Fruit fly (Drosophila melanogaster) whole organism, embryonic: Measurements from ENCODE around the gene Mer.

ENCODE experiments used
- Atf-2 ChIP-seq: fragments of 200-800 bp; sonication (Bioruptor generic); optimal IDR thresholded peaks from 2 replicates; lab custom pipeline; 2016; ENCODE audit warnings: missing biosample characterization, missing genetic modification characterization
- Bgb ChIP-seq: fragments of 200-800 bp; sonication (Bioruptor generic); IDR thresholded peaks from 2 replicates; pipeline ENCODE4 v1.3.6; 2022; ENCODE audit warnings: missing biosample characterization, missing genetic modification characterization; ENCODE audit not compliant: partially characterized antibody
- BtbVII ChIP-seq: fragments of 200-800 bp; sonication (Bioruptor generic); optimal IDR thresholded peaks from 3 replicates; lab custom pipeline; 2017; ENCODE audit warnings: missing biosample characterization, mild to moderate bottlenecking, missing genetic modification characterization
- C15 ChIP-seq: fragments of 200-800 bp; sonication (Bioruptor generic); IDR thresholded peaks from 3 replicates; pipeline ENCODE4 v1.3.6; 2022; ENCODE audit warnings: missing biosample characterization, missing genetic modification characterization
- CG10565 ChIP-seq: fragments of 200-800 bp; sonication (Bioruptor generic); optimal IDR thresholded peaks from 3 replicates; lab custom pipeline; 2016; ENCODE audit warnings: missing biosample characterization, mild to moderate bottlenecking, missing genetic modification characterization
- CG11093 ChIP-seq: fragments of 200-800 bp; sonication (Bioruptor generic); IDR thresholded peaks from 3 replicates; pipeline ENCODE4 v1.3.6; 2022; ENCODE audit warnings: missing biosample characterization, missing genetic modification characterization
- CG12236 ChIP-seq: fragments of 200-800 bp; sonication (Bioruptor generic); optimal IDR thresholded peaks from 2 replicates; lab custom pipeline; 2016; ENCODE audit warnings: missing biosample characterization, missing genetic modification characterization
- CG13123 ChIP-seq: fragments of 200-800 bp; sonication (Bioruptor generic); optimal IDR thresholded peaks from 2 replicates; lab custom pipeline; 2016; ENCODE audit warnings: missing biosample characterization, missing genetic modification characterization
- CG13624 ChIP-seq: fragments of 200-800 bp; sonication (Bioruptor generic); optimal IDR thresholded peaks from 2 replicates; lab custom pipeline; 2016; ENCODE audit warnings: missing biosample characterization, missing genetic modification characterization
- CG13894 ChIP-seq: fragments of 200-800 bp; sonication (Bioruptor generic); optimal IDR thresholded peaks from 3 replicates; lab custom pipeline; 2018; ENCODE audit warnings: missing biosample characterization, mild to moderate bottlenecking, missing genetic modification characterization, moderate library complexity
- CG14014 ChIP-seq: fragments of 200-800 bp; sonication (Bioruptor generic); IDR thresholded peaks from 2 replicates; pipeline ENCODE4 v1.3.6; 2022; ENCODE audit warnings: missing biosample characterization, missing genetic modification characterization
- CG14965 ChIP-seq: fragments of 200-800 bp; sonication (Bioruptor generic); optimal IDR thresholded peaks from 2 replicates; lab custom pipeline; 2016; ENCODE audit warnings: missing biosample characterization, missing genetic modification characterization, borderline replicate concordance
- CG1832 ChIP-seq: fragments of 200-800 bp; sonication (Bioruptor generic); optimal IDR thresholded peaks from 2 replicates; lab custom pipeline; 2017; ENCODE audit warnings: missing biosample characterization, mild to moderate bottlenecking, missing genetic modification characterization, inconsistent platforms
- CG30403 ChIP-seq: fragments of 200-800 bp; sonication (Bioruptor generic); optimal IDR thresholded peaks from 3 replicates; lab custom pipeline; 2016; ENCODE audit warnings: missing biosample characterization, missing genetic modification characterization
- CG3838 ChIP-seq: fragments of 200-800 bp; sonication (Bioruptor generic); optimal IDR thresholded peaks from 3 replicates; lab custom pipeline; 2016; ENCODE audit warnings: missing biosample characterization, missing genetic modification characterization
- CG4424 ChIP-seq: fragments of 200-800 bp; sonication (Bioruptor generic); optimal IDR thresholded peaks from 3 replicates; lab custom pipeline; 2016; ENCODE audit warnings: missing biosample characterization, missing genetic modification characterization
- CG8290 ChIP-seq, 3 experiments: fragments of 200-800 bp; sonication (Bioruptor generic); optimal IDR thresholded peaks; 2 replicates each; lab custom pipeline; 2016 to 2019; ENCODE audit warnings: missing biosample characterization in 3 of 3, missing genetic modification characterization in 3 of 3, mild to moderate bottlenecking in 2 of 3, moderate library complexity in 1 of 3
- CkIIα-i1 ChIP-seq: fragments of 200-800 bp; sonication (Bioruptor generic); IDR thresholded peaks from 2 replicates; pipeline ENCODE4 v1.3.6; 2022; ENCODE audit warnings: missing biosample characterization, missing genetic modification characterization
- Dad ChIP-seq: fragments of 200-800 bp; sonication (Bioruptor generic); optimal IDR thresholded peaks from 3 replicates; lab custom pipeline; 2016; ENCODE audit warnings: missing biosample characterization, missing genetic modification characterization
- Doc2 ChIP-seq: fragments of 200-800 bp; sonication (Bioruptor generic); IDR thresholded peaks from 2 replicates; pipeline ENCODE4 v1.3.6; 2022; ENCODE audit warnings: missing biosample characterization, missing genetic modification characterization
- Fer3 ChIP-seq: fragments of 200-800 bp; sonication (Bioruptor generic); optimal IDR thresholded peaks from 2 replicates; lab custom pipeline; 2018; ENCODE audit warnings: missing biosample characterization, mild to moderate bottlenecking, missing genetic modification characterization, moderate library complexity
- H2.0 ChIP-seq: fragments of 200-800 bp; sonication (Bioruptor generic); IDR thresholded peaks from 2 replicates; pipeline ENCODE4 v1.3.6; 2022; ENCODE audit warnings: missing biosample characterization, missing genetic modification characterization
- Mes4 ChIP-seq: fragments of 200-800 bp; sonication (Bioruptor generic); optimal IDR thresholded peaks from 2 replicates; lab custom pipeline; 2016; ENCODE audit warnings: missing biosample characterization, missing genetic modification characterization
- Myb ChIP-seq: fragments of 200-800 bp; sonication (Bioruptor generic); optimal IDR thresholded peaks from 2 replicates; lab custom pipeline; 2016; ENCODE audit warnings: missing biosample characterization, missing genetic modification characterization
- NC2β ChIP-seq: fragments of 200-800 bp; sonication (Bioruptor generic); optimal IDR thresholded peaks from 2 replicates; lab custom pipeline; 2016; ENCODE audit warnings: missing biosample characterization, missing genetic modification characterization
- Opbp ChIP-seq: fragments of 200-800 bp; sonication (Bioruptor generic); IDR thresholded peaks from 3 replicates; pipeline ENCODE4 v1.3.6; 2022; ENCODE audit warnings: missing biosample characterization, missing genetic modification characterization; ENCODE audit not compliant: partially characterized antibody
- PHDP ChIP-seq: fragments of 200-800 bp; sonication (Bioruptor generic); optimal IDR thresholded peaks from 3 replicates; lab custom pipeline; 2018; ENCODE audit warnings: missing biosample characterization, mild to moderate bottlenecking, missing genetic modification characterization, moderate library complexity
- Rfx ChIP-seq: fragments of 200-800 bp; sonication (Bioruptor generic); IDR thresholded peaks from 2 replicates; pipeline ENCODE4 v1.3.6; 2022; ENCODE audit warnings: missing biosample characterization, missing genetic modification characterization
- Sox102F ChIP-seq: fragments of 200-800 bp; sonication (Bioruptor generic); optimal IDR thresholded peaks from 2 replicates; lab custom pipeline; 2018; ENCODE audit warnings: missing biosample characterization, mild to moderate bottlenecking, missing genetic modification characterization, moderate library complexity
- Spps ChIP-seq: fragments of 200-800 bp; sonication (Bioruptor generic); optimal IDR thresholded peaks from 2 replicates; lab custom pipeline; 2018; ENCODE audit warnings: missing biosample characterization, mild to moderate bottlenecking, missing genetic modification characterization
- Stat92E ChIP-seq, 3 experiments: fragments of >200 bp in 2 of 3; fragments of 200-800 bp in 1 of 3; sonication (Bioruptor generic) in 1 of 3; optimal IDR thresholded peaks; 2 replicates each; lab custom pipeline; 2017 to 2019; ENCODE audit warnings: missing biosample characterization in 3 of 3, missing genetic modification characterization in 3 of 3, mild to moderate bottlenecking in 1 of 3, moderate library complexity in 1 of 3
- Tbp ChIP-seq: fragments of >200 bp; optimal IDR thresholded peaks from 2 replicates; lab custom pipeline; 2018; ENCODE audit warnings: missing biosample characterization, missing genetic modification characterization
- Xrp1 ChIP-seq: fragments of 200-800 bp; sonication (Bioruptor generic); IDR thresholded peaks from 2 replicates; pipeline ENCODE4 v1.3.6; 2022; ENCODE audit warnings: missing biosample characterization, missing genetic modification characterization
- bab2 ChIP-seq: fragments of 200-800 bp; sonication (Bioruptor generic); optimal IDR thresholded peaks from 2 replicates; lab custom pipeline; 2016; ENCODE audit warnings: missing biosample characterization, missing genetic modification characterization
- caup ChIP-seq: fragments of 200-800 bp; sonication (Bioruptor generic); optimal IDR thresholded peaks from 3 replicates; lab custom pipeline; 2017; ENCODE audit warnings: missing biosample characterization, mild to moderate bottlenecking, missing genetic modification characterization, moderate library complexity; ENCODE audit not compliant: severe bottlenecking
- disco-r ChIP-seq: fragments of 200-800 bp; sonication (Bioruptor generic); optimal IDR thresholded peaks from 2 replicates; lab custom pipeline; 2016; ENCODE audit warnings: missing biosample characterization, missing genetic modification characterization
- gem ChIP-seq: fragments of 200-800 bp; sonication (Bioruptor generic); optimal IDR thresholded peaks from 2 replicates; lab custom pipeline; 2019; ENCODE audit warnings: missing biosample characterization, mild to moderate bottlenecking, missing genetic modification characterization, moderate library complexity
- hkb ChIP-seq, 2 experiments: fragments of 200-800 bp in 1 of 2; fragments of >200 bp in 1 of 2; sonication (Bioruptor generic) in 1 of 2; IDR thresholded peaks in 1 of 2; optimal IDR thresholded peaks in 1 of 2; 2 replicates each; pipeline versions ENCODE4 v1.3.6 to Lab custom; 2017 to 2022; ENCODE audit warnings: missing biosample characterization in 1 of 2, missing genetic modification characterization in 1 of 2
- jigr1 ChIP-seq: fragments of 200-800 bp; sonication (Bioruptor generic); IDR thresholded peaks from 3 replicates; pipeline ENCODE4 v1.3.6; 2022; ENCODE audit warnings: missing biosample characterization, missing genetic modification characterization
- lov ChIP-seq, 2 experiments: fragments of 200-800 bp in 1 of 2; fragments of >200 bp in 1 of 2; sonication (Bioruptor generic) in 1 of 2; IDR thresholded peaks in 1 of 2; optimal IDR thresholded peaks in 1 of 2; 2 replicates in 1 of 2; 3 replicates in 1 of 2; pipeline versions ENCODE4 v1.3.6 to Lab custom; 2017 to 2022; ENCODE audit warnings: missing biosample characterization in 1 of 2, missing genetic modification characterization in 1 of 2
- nau ChIP-seq: fragments of 200-800 bp; sonication (Bioruptor generic); optimal IDR thresholded peaks from 3 replicates; lab custom pipeline; 2017; ENCODE audit warnings: missing biosample characterization, mild to moderate bottlenecking, missing genetic modification characterization, missing genetic modification reagents
- oc ChIP-seq: fragments of 200-800 bp; sonication (Bioruptor generic); optimal IDR thresholded peaks from 2 replicates; lab custom pipeline; 2018; ENCODE audit warnings: missing biosample characterization, mild to moderate bottlenecking, missing genetic modification characterization, moderate library complexity
- ro ChIP-seq: fragments of 200-800 bp; sonication (Bioruptor generic); IDR thresholded peaks from 2 replicates; pipeline ENCODE4 v1.3.6; 2022; ENCODE audit warnings: missing biosample characterization, missing genetic modification characterization
- shn ChIP-seq: fragments of 200-800 bp; sonication (Bioruptor generic); optimal IDR thresholded peaks from 3 replicates; lab custom pipeline; 2016; ENCODE audit warnings: missing biosample characterization, missing genetic modification characterization
- slp2 ChIP-seq: fragments of 200-800 bp; sonication (Bioruptor generic); optimal IDR thresholded peaks from 2 replicates; lab custom pipeline; 2016; ENCODE audit warnings: missing biosample characterization, missing genetic modification characterization
- sna ChIP-seq: fragments of 200-800 bp; sonication (Bioruptor generic); IDR thresholded peaks from 2 replicates; pipeline ENCODE4 v1.3.6; 2022; ENCODE audit warnings: missing biosample characterization, missing genetic modification characterization; ENCODE audit not compliant: partially characterized antibody
- twi ChIP-seq: fragments of 200-800 bp; optimal IDR thresholded peaks from 2 replicates; lab custom pipeline; 2019; ENCODE audit warnings: missing biosample characterization, mild to moderate bottlenecking, missing genetic modification characterization, moderate library complexity
- vnd ChIP-seq: fragments of 200-800 bp; sonication (Bioruptor generic); IDR thresholded peaks from 3 replicates; pipeline ENCODE4 v1.3.6; 2022; ENCODE audit warnings: missing biosample characterization, missing genetic modification characterization; ENCODE audit not compliant: partially characterized antibody

Gene Mer

DNA sequence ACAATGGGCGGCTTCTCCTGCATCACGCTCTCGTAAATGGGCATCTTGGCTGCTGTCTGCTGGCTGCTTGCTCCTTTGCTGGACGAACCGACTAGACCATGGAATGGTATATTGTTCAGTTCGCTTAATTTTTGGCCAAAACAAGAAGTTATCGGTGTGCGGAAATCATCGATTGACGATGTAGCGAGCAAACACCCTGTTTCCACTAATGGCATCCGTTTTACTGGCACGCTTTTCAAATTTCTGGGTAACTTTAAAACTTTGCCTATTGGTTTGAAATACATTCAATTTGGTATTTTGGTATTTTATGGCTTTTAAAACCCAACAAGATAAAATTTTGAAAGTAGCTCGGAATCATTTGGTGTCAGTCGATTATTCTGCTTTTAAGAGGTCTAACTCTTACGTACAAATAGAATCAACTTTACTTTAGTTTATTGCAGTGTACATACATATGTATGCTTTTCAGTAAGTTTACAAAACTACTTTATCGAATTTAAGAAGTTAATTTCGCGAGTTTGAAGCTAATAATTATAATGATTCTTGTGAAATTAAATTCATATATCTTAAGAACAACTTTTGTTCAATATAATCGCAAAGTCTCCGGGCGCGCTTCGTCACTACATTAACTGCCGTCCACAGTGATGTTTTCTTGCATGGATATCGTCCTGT, 47.3 kb downstream of the Mer start, which contains the start of gene Arp10 (continued):
- no peak for TF ChIP-seq Xrp1 (GFP tag; lab: Robert Waterston, UW)
- no peak for TF ChIP-seq CG12236 (GFP tag; lab: Kevin White, UChicago)
- no peak for TF ChIP-seq CG1832 (GFP tag; lab: Kevin White, UChicago)
- no peak for TF ChIP-seq CG13123 (GFP tag; lab: Kevin White, UChicago)
- no peak for TF ChIP-seq gem
- no peak for TF ChIP-seq CkIIα-i1 (GFP tag; lab: Robert Waterston, UW)
- TF ChIP-seq H2.0 (GFP tag; lab: Robert Waterston, UW): no peak
- no peak for TF ChIP-seq CG3838
- TF ChIP-seq PHDP (tag; lab: Kevin White, UChicago): no peak
- TF ChIP-seq Myb (GFP tag; lab: Kevin White, UChicago): peak; percentile 37
- peak; percentile 43; the same call in 1 of the 2 replicates for TF ChIP-seq Bgb
- TF ChIP-seq Fer3: peak; percentile 29
- 0 out of 2 replicates have a peak, but pooled peaks have one; percentile 9 for TF ChIP-seq CG14014 (GFP tag; lab: Robert Waterston, UW)
- TF ChIP-seq shn: no peak
- no peak for TF ChIP-seq hkb (optimal IDR thresholded peaks at IDR 0.05; lab: Kevin White, UChicago)
- no peak for TF ChIP-seq hkb (GFP tag; IDR thresholded peaks at IDR 0.05; lab: Robert Waterston, UW)
- peak; percentile 23 for TF ChIP-seq bab2 (GFP tag; lab: Kevin White, UChicago)
- no peak for TF ChIP-seq slp2 (GFP tag; lab: Kevin White, UChicago)
- no peak for TF ChIP-seq caup (GFP tag; lab: Kevin White, UChicago)
- no peak for TF ChIP-seq lov (optimal IDR thresholded peaks at IDR 0.05; lab: Kevin White, UChicago)
- TF ChIP-seq lov (GFP tag; IDR thresholded peaks at IDR 0.05; lab: Robert Waterston, UW): no peak
- TF ChIP-seq Mes4: no peak
- TF ChIP-seq Rfx (GFP tag; lab: Robert Waterston, UW): 0 out of 2 replicates have a peak, but pooled peaks have one; percentile 16
- TF ChIP-seq oc: no peak
- TF ChIP-seq NC2β: no peak
- TF ChIP-seq sna: no peak
- no peak for TF ChIP-seq Stat92E (GFP tag; optimal IDR thresholded peaks at IDR 0.05; lab: Kevin White, UChicago)
- TF ChIP-seq Opbp (GFP tag; lab: Robert Waterston, UW): peak; percentile 60; the same call in 1 of the 3 replicates
- no peak for TF ChIP-seq jigr1 (GFP tag; lab: Robert Waterston, UW)
- no peak for TF ChIP-seq Atf-2 (GFP tag; lab: Kevin White, UChicago)
- no peak for TF ChIP-seq CG13894
- TF ChIP-seq CG30403 (GFP tag; lab: Kevin White, UChicago): peak; percentile 23
- no peak for TF ChIP-seq twi
- TF ChIP-seq Spps (tag; lab: Kevin White, UChicago): no peak
- no peak for TF ChIP-seq vnd (GFP tag; lab: Robert Waterston, UW)
- TF ChIP-seq Sox102F: no peak
- no peak for TF ChIP-seq Dad (GFP tag; lab: Kevin White, UChicago)
- no peak for TF ChIP-seq CG14965 (GFP tag; lab: Kevin White, UChicago)
- TF ChIP-seq CG11093: no peak
- no peak for TF ChIP-seq CG13624 (GFP tag; lab: Kevin White, UChicago)
- TF ChIP-seq BtbVII (GFP tag; lab: Kevin White, UChicago): no peak
- no peak for TF ChIP-seq ro (GFP tag; lab: Robert Waterston, UW)
- TF ChIP-seq nau: no peak
- no peak for TF ChIP-seq disco-r (GFP tag; lab: Kevin White, UChicago)
- peak; percentile 1 for TF ChIP-seq CG4424 (GFP tag; lab: Kevin White, UChicago)
- TF ChIP-seq Tbp: no peak
- no peak for TF ChIP-seq Doc2 (GFP tag; lab: Robert Waterston, UW)
- TF ChIP-seq C15 (GFP tag; lab: Robert Waterston, UW): no peak
- peak; percentile 42 for TF ChIP-seq CG8290 (GFP tag; optimal IDR thresholded peaks at IDR 0.05; lab: Kevin White, UChicago)
- TF ChIP-seq CG8290 (tag; optimal IDR thresholded peaks at IDR 0.05; lab: Kevin White, UChicago): no peak
- no peak for TF ChIP-seq CG10565 (GFP tag; lab: Kevin White, UChicago)
